Worm (Caenorhabditis elegans) whole organism, early embryonic: ENCODE results near the gene F46C5.10.

Experiments
- B0310.2 ChIP-seq: sonication (generic microtip); optimal IDR thresholded peaks from 2 replicates; lab custom pipeline; 2016; ENCODE audit warnings: mild to moderate bottlenecking, missing genetic modification characterization, missing compliant biosample characterization
- F13C5.2 ChIP-seq: sonication (generic microtip); optimal IDR thresholded peaks from 2 replicates; lab custom pipeline; 2017; ENCODE audit warnings: mild to moderate bottlenecking, missing genetic modification characterization, inconsistent platforms, missing compliant biosample characterization
- aly-1 ChIP-seq: sonication (generic microtip); optimal IDR thresholded peaks from 2 replicates; lab custom pipeline; 2016; ENCODE audit warnings: missing genetic modification characterization, missing compliant biosample characterization
- ama-1 ChIP-seq: fragments of 150-350 bp; optimal IDR thresholded peaks from 2 replicates; lab custom pipeline; 2014
- ceh-13 ChIP-seq: fragments of 200-800 bp; sonication (Bioruptor generic); optimal IDR thresholded peaks from 2 replicates; lab custom pipeline; 2018; ENCODE audit warnings: mild to moderate bottlenecking, missing genetic modification characterization, missing compliant biosample characterization
- ceh-36 ChIP-seq: sonication (generic microtip); optimal IDR thresholded peaks from 2 replicates; lab custom pipeline; 2016; ENCODE audit warnings: missing genetic modification characterization, inconsistent platforms, missing compliant biosample characterization
- ets-7 ChIP-seq: sonication (generic microtip); optimal IDR thresholded peaks from 2 replicates; lab custom pipeline; 2016; ENCODE audit warnings: missing genotype, missing genetic modification characterization, missing compliant biosample characterization
- flt-1 ChIP-seq: fragments of 200-800 bp; sonication (Bioruptor generic); IDR thresholded peaks from 2 replicates; pipeline ENCODE4 v1.3.6; 2022; ENCODE audit warnings: missing genetic modification characterization, missing compliant biosample characterization
- hmbx-1 ChIP-seq: sonication (generic microtip); optimal IDR thresholded peaks from 2 replicates; lab custom pipeline; 2016; ENCODE audit warnings: mild to moderate bottlenecking, missing genetic modification characterization, missing compliant biosample characterization
- hmg-4 ChIP-seq: fragments of 200-800 bp; sonication (Bioruptor generic); optimal IDR thresholded peaks from 2 replicates; lab custom pipeline; 2018; ENCODE audit warnings: mild to moderate bottlenecking, missing genetic modification characterization, missing compliant biosample characterization
- hnd-1 ChIP-seq: sonication (generic microtip); optimal IDR thresholded peaks from 2 replicates; lab custom pipeline; 2016; ENCODE audit warnings: missing genetic modification characterization, missing compliant biosample characterization
- pes-1 ChIP-seq: fragments of 200-800 bp; sonication (Bioruptor generic); IDR thresholded peaks from 2 replicates; pipeline ENCODE4 v1.3.6; 2022; ENCODE audit warnings: missing genetic modification reagents, missing genetic modification characterization, missing compliant biosample characterization
- scrt-1 ChIP-seq: fragments of 200-800 bp; sonication (Bioruptor generic); IDR thresholded peaks from 2 replicates; pipeline ENCODE4 v1.3.6; 2022; ENCODE audit warnings: missing genetic modification characterization, missing compliant biosample characterization
- sea-1 ChIP-seq: fragments of 200-800 bp; sonication (Bioruptor generic); conservative IDR thresholded peaks from 2 replicates; pipeline ENCODE4 v1.3.6; 2022; ENCODE audit warnings: missing genetic modification characterization, missing compliant biosample characterization
- tbx-11 ChIP-seq: fragments of 200-800 bp; sonication (Bioruptor generic); IDR thresholded peaks from 2 replicates; pipeline ENCODE4 v1.3.6; 2022; ENCODE audit warnings: missing genetic modification characterization, missing compliant biosample characterization
- tbx-37 ChIP-seq: fragments of 200-800 bp; sonication (Bioruptor generic); conservative IDR thresholded peaks from 2 replicates; pipeline ENCODE4 v1.3.6; 2022; ENCODE audit warnings: missing genetic modification reagents, missing genetic modification characterization, missing compliant biosample characterization
- tra-4 ChIP-seq: sonication (generic microtip); optimal IDR thresholded peaks from 2 replicates; lab custom pipeline; 2017; ENCODE audit warnings: missing genetic modification characterization, missing compliant biosample characterization

The F46C5.10 gene

ce11 chrII:8783451-8783967, 35.3 kb downstream of the F46C5.10 start, which contains the start of gene sgn-1:
TSS of gene sgn-1 (minus strand) at chrII:8783670.
- no peak for TF ChIP-seq hnd-1
- no peak for TF ChIP-seq scrt-1 (GFP tag; lab: Robert Waterston, UW)
- no peak for TF ChIP-seq hmg-4 (GFP tag; lab: Kevin White, UChicago)
- no peak for TF ChIP-seq tbx-37
- TF ChIP-seq ama-1: no peak
- TF ChIP-seq ets-7 (tag; lab: Kevin White, UChicago): no peak
- TF ChIP-seq hmbx-1 (tag; lab: Kevin White, UChicago): no peak
- TF ChIP-seq pes-1 (GFP tag; lab: Robert Waterston, UW): no peak
- no peak for TF ChIP-seq ceh-13
- TF ChIP-seq ceh-36 (tag; lab: Kevin White, UChicago): no peak
- no peak for TF ChIP-seq flt-1 (GFP tag; lab: Robert Waterston, UW)
- TF ChIP-seq tra-4 (tag; lab: Kevin White, UChicago): no peak
- no peak for TF ChIP-seq tbx-11 (GFP tag; lab: Robert Waterston, UW)
- TF ChIP-seq B0310.2: no peak
- TF ChIP-seq sea-1 (GFP tag; lab: Robert Waterston, UW): no peak
- no peak for TF ChIP-seq aly-1 (tag; lab: Kevin White, UChicago)

ce11 chrII:8776504-8776903, 42.3 kb downstream of the F46C5.10 start:
- TF ChIP-seq hnd-1: no peak
- TF ChIP-seq tbx-11 (GFP tag; lab: Robert Waterston, UW): no peak
- TF ChIP-seq tbx-37: no peak
- no peak for TF ChIP-seq flt-1 (GFP tag; lab: Robert Waterston, UW)
- TF ChIP-seq ceh-36 (tag; lab: Kevin White, UChicago): no peak
- TF ChIP-seq F13C5.2 (tag; lab: Kevin White, UChicago): no peak
- TF ChIP-seq scrt-1 (GFP tag; lab: Robert Waterston, UW): no peak
- TF ChIP-seq tra-4 (tag; lab: Kevin White, UChicago): no peak
- TF ChIP-seq ceh-13: no peak
- no peak for TF ChIP-seq B0310.2
- TF ChIP-seq ets-7 (tag; lab: Kevin White, UChicago): no peak
- TF ChIP-seq hmbx-1 (tag; lab: Kevin White, UChicago): no peak
- TF ChIP-seq sea-1 (GFP tag; lab: Robert Waterston, UW): no peak

ce11 chrII:8770675-8771074, 48.2 kb downstream of the F46C5.10 start, which contains the start of gene let-19:
TSS of gene let-19 (plus strand) at chrII:8770975.
- TF ChIP-seq hnd-1 (no peak), hmbx-1 (tag; lab: Kevin White, UChicago) (no peak), sea-1 (GFP tag; lab: Robert Waterston, UW) (no peak), tbx-37 (no peak), ceh-36 (tag; lab: Kevin White, UChicago) (no peak), ceh-13 (no peak), hmg-4 (GFP tag; lab: Kevin White, UChicago) (no peak), F13C5.2 (tag; lab: Kevin White, UChicago) (no peak), ama-1 (no peak)

ce11 chrII:8769375-8769774, 49.5 kb downstream of the F46C5.10 start:
- no peak for TF ChIP-seq tbx-37
- no peak for TF ChIP-seq scrt-1 (GFP tag; lab: Robert Waterston, UW)
- TF ChIP-seq pes-1 (GFP tag; lab: Robert Waterston, UW): no peak
- no peak for TF ChIP-seq tbx-11 (GFP tag; lab: Robert Waterston, UW)
- TF ChIP-seq ceh-36 (tag; lab: Kevin White, UChicago): no peak
- peak; percentile 69 for TF ChIP-seq hmg-4 (GFP tag; lab: Kevin White, UChicago)
- TF ChIP-seq F13C5.2 (tag; lab: Kevin White, UChicago): peak; percentile 53
- no peak for TF ChIP-seq hmbx-1 (tag; lab: Kevin White, UChicago)
- no peak for TF ChIP-seq aly-1 (tag; lab: Kevin White, UChicago)
